Worm (Caenorhabditis elegans): ENCODE data around the gene R03G8.1.
A peak's percentile ranks its signal among the peaks of the same experiment; 100 is the strongest.

Gene R03G8.1

ce11 chrX:13121104-13121503, 36.7 kb downstream of the R03G8.1 start (continued):
- TF ChIP-seq nhr-41 (GFP tag; IDR thresholded peaks at IDR 0.05) = peak; percentile 63; the same call in 1 of the 2 replicates
- TF ChIP-seq lsy-2 (tag; optimal IDR thresholded peaks at IDR 0.05) = peak in 1 of 2 experiments; percentile 59
- no peak for TF ChIP-seq nhr-77 (tag; optimal IDR thresholded peaks at IDR 0.05)
- peak; percentile 89 for TF ChIP-seq ctbp-1 (GFP tag; IDR thresholded peaks at IDR 0.05)
- peak; percentile 97 for TF ChIP-seq lim-7 (GFP tag; IDR thresholded peaks at IDR 0.05)
- peak; percentile 34 for TF ChIP-seq fkh-10 (GFP tag; optimal IDR thresholded peaks at IDR 0.05)
- TF ChIP-seq dpl-1 (GFP tag; optimal IDR thresholded peaks at IDR 0.05) = no peak
- TF ChIP-seq ces-1 (GFP tag; optimal IDR thresholded peaks at IDR 0.05) = no peak
- TF ChIP-seq T26A8.4 (GFP tag; IDR thresholded peaks at IDR 0.05) = no peak
- peak; percentile 76 for TF ChIP-seq hlh-11 (tag; optimal IDR thresholded peaks at IDR 0.05)
- peak; percentile 88 for TF ChIP-seq sdz-12 (GFP tag; optimal IDR thresholded peaks at IDR 0.05)
- TF ChIP-seq mxl-2 (GFP tag; conservative IDR thresholded peaks at IDR 0.05) = peak; percentile 69
- peak; percentile 59 to 78 for TF ChIP-seq daf-16 (GFP tag; optimal IDR thresholded peaks at IDR 0.05)
- peak; percentile 72 for TF ChIP-seq daf-16 (tag; optimal IDR thresholded peaks at IDR 0.05)
- TF ChIP-seq duxl-1 (tag; optimal IDR thresholded peaks at IDR 0.05; ENCODE audit: poor library complexity) = no peak
- TF ChIP-seq vab-7 (GFP tag; IDR thresholded peaks at IDR 0.05) = peak; percentile 95
- peak; percentile 81 for TF ChIP-seq dmd-6 (GFP tag; IDR thresholded peaks at IDR 0.05)
- TF ChIP-seq ztf-7 (tag; optimal IDR thresholded peaks at IDR 0.05) = no peak
- peak; percentile 77 for TF ChIP-seq nhr-42 (GFP tag; IDR thresholded peaks at IDR 0.05)
- TF ChIP-seq lin-29 (GFP tag; IDR thresholded peaks at IDR 0.05) = peak; percentile 52; the same call in 1 of the 2 replicates
- peak; percentile 30 for TF ChIP-seq lir-3 (tag; optimal IDR thresholded peaks at IDR 0.05)
- TF ChIP-seq tra-1 (GFP tag; IDR thresholded peaks at IDR 0.05) = peak; percentile 79
- peak; percentile 81 for TF ChIP-seq mep-1 (tag; optimal IDR thresholded peaks at IDR 0.05)
- peak; percentile 84 for TF ChIP-seq saeg-2 (GFP tag; IDR thresholded peaks at IDR 0.05)
- peak; percentile 88 for TF ChIP-seq madf-9 (GFP tag; conservative IDR thresholded peaks at IDR 0.05)
- peak; percentile 20 for TF ChIP-seq nhr-6 (tag; optimal IDR thresholded peaks at IDR 0.05)
- TF ChIP-seq hif-1 (tag; optimal IDR thresholded peaks at IDR 0.05) = peak; percentile 28 to 75
- TF ChIP-seq ceh-32 (tag; optimal IDR thresholded peaks at IDR 0.05; ENCODE audit: poor library complexity) = no peak
- TF ChIP-seq ceh-82 (tag; optimal IDR thresholded peaks at IDR 0.05) = no peak
- peak; percentile 67 for TF ChIP-seq dmd-9 (GFP tag; IDR thresholded peaks at IDR 0.05)
- TF ChIP-seq F37D6.2 (tag; optimal IDR thresholded peaks at IDR 0.05) = peak; percentile 64
- no peak; the same call in none of the 2 replicates for TF ChIP-seq snpc-1.2 (GFP tag; IDR thresholded peaks at IDR 0.05)
- TF ChIP-seq skn-1 (tag; optimal IDR thresholded peaks at IDR 0.05) = no peak
- TF ChIP-seq zip-11 (GFP tag; IDR thresholded peaks at IDR 0.05) = peak; percentile 59; the same call in 1 of the 2 replicates
- peak; percentile 37 for TF ChIP-seq nhr-48 (tag; optimal IDR thresholded peaks at IDR 0.05)
- peak; percentile 97 for TF ChIP-seq Y105C5A.15 (GFP tag; IDR thresholded peaks at IDR 0.05)
- peak; percentile 73 for TF ChIP-seq spr-3 (GFP tag; optimal IDR thresholded peaks at IDR 0.05)
- peak; percentile 87 for TF ChIP-seq D1046.2 (GFP tag; IDR thresholded peaks at IDR 0.05)
- TF ChIP-seq T20F7.1 (GFP tag; optimal IDR thresholded peaks at IDR 0.05) = peak; percentile 14
- TF ChIP-seq attf-4 (tag; optimal IDR thresholded peaks at IDR 0.05) = no peak
- no peak for TF ChIP-seq nhr-28 (tag; optimal IDR thresholded peaks at IDR 0.05)
- TF ChIP-seq rbr-2 (tag; optimal IDR thresholded peaks at IDR 0.05) = peak; percentile 74
- TF ChIP-seq arid-1 (GFP tag; conservative IDR thresholded peaks at IDR 0.05) = no peak; the same call in none of the 2 replicates
- TF ChIP-seq lin-1 (GFP tag; IDR thresholded peaks at IDR 0.05) = peak; percentile 83
- no peak for TF ChIP-seq daf-8 (GFP tag; IDR thresholded peaks at IDR 0.05)
- TF ChIP-seq madf-5 (GFP tag; IDR thresholded peaks at IDR 0.05) = peak; percentile 65 to 93; a peak in 3 of 4 replicates
- peak; percentile 70 for TF ChIP-seq hlh-30 (tag; optimal IDR thresholded peaks at IDR 0.05; ENCODE audit: insufficient read depth)
- peak; percentile 90 for TF ChIP-seq ceh-44 (GFP tag; IDR thresholded peaks at IDR 0.05)
- peak; percentile 75 for TF ChIP-seq set-16 (GFP tag; IDR thresholded peaks at IDR 0.05)
- TF ChIP-seq zag-1 (tag; optimal IDR thresholded peaks at IDR 0.05) = no peak
- TF ChIP-seq F26F4.8 (GFP tag; conservative IDR thresholded peaks at IDR 0.05) = peak; percentile 80; the same call in 1 of the 2 replicates

Measured in whole organism, L4 larva.